Worm (Caenorhabditis elegans): Measurements from ENCODE around the gene F34D10.9.

- TF ChIP-seq lin-13 (tag; optimal IDR thresholded peaks at IDR 0.05) (no peak), sptf-1 (tag; optimal IDR thresholded peaks at IDR 0.05) (no peak), nhr-237 (tag; optimal IDR thresholded peaks at IDR 0.05) (no peak), pha-4 (tag; optimal IDR thresholded peaks at IDR 0.05) (no peak), tbx-8 (GFP tag; optimal IDR thresholded peaks at IDR 0.05) (no peak), unc-120 (tag; optimal IDR thresholded peaks at IDR 0.05; ENCODE audit: poor library complexity, severe bottlenecking) (no peak), mab-5 (tag; optimal IDR thresholded peaks at IDR 0.05) (no peak), ces-1 (GFP tag; optimal IDR thresholded peaks at IDR 0.05) (peak; percentile 12)
These were observed 24.5 kb downstream of the F34D10.9 start, which contains the start of gene wdr-5.1 for ce11 chrIII:3704967-3705366.

All from whole organism, mixed stage, embryonic.